Worm (Caenorhabditis elegans): Measurements from ENCODE around the gene tag-342.
A peak's percentile ranks its signal among the peaks of the same experiment; 100 is the strongest.

Gene tag-342

DNA sequence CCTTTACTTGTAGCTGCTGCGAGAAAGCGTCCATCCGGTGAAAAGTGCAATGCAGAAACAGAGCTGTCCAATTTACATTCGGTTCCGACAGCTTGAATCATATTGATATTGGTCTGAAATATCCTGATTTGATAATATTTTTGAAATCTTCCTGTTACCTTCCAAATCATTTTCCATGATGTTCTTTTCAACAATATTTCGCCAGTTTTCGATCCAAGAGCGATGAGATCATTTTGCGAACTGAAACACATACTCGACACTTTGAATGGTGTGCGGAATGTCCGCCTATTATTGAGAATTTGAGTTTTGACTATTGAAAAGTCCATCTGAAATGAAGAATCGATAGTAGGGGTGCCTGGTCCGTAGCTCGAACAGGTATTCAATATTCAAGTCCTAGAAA, 26.8 kb upstream of the tag-342 start, which contains the start of gene emb-30:
TSS of gene emb-30 (minus strand) at position 328 of the 400 bp plus-strand sequence.
- TF ChIP-seq hlh-1 (tag; optimal IDR thresholded peaks at IDR 0.05) (no peak), unc-62 (GFP tag; optimal IDR thresholded peaks at IDR 0.05) (no peak), lsy-2 (tag; optimal IDR thresholded peaks at IDR 0.05) (no peak), mab-5 (tag; optimal IDR thresholded peaks at IDR 0.05) (no peak), nhr-76 (tag; optimal IDR thresholded peaks at IDR 0.05) (no peak), nhr-28 (tag; optimal IDR thresholded peaks at IDR 0.05) (no peak), ztf-11 (tag; optimal IDR thresholded peaks at IDR 0.05) (no peak), sem-2 (GFP tag; optimal IDR thresholded peaks at IDR 0.05) (no peak), nhr-12 (tag; optimal IDR thresholded peaks at IDR 0.05) (no peak), mep-1 (tag; optimal IDR thresholded peaks at IDR 0.05) (no peak)

DNA sequence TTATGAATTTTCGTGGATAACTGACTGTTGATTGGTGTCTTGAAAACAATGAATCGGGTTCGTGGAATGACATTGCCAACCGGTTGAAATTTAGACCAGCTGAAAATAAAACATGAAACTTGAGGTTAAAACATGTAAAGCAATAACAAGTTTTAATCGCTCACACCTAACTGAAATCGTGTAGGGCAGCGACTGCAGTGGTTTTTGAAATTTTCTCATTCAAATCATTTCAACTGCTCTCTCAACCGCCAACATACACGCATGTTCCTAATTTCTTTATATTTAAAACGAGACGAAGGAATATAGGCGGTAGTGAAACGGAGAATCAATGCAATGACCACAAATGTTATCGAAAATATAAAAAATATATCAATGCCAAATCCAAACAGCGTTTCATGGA, 25.1 kb upstream of the tag-342 start:
- TF ChIP-seq lsy-2 (tag; optimal IDR thresholded peaks at IDR 0.05) (no peak), ceh-39 (tag; optimal IDR thresholded peaks at IDR 0.05) (no peak), mep-1 (tag; optimal IDR thresholded peaks at IDR 0.05) (no peak), nhr-237 (tag; optimal IDR thresholded peaks at IDR 0.05) (no peak), nhr-76 (tag; optimal IDR thresholded peaks at IDR 0.05) (no peak), mls-2 (tag; optimal IDR thresholded peaks at IDR 0.05) (no peak), ham-2 (GFP tag; optimal IDR thresholded peaks at IDR 0.05) (no peak), unc-39 (tag; optimal IDR thresholded peaks at IDR 0.05) (no peak), sem-2 (GFP tag; optimal IDR thresholded peaks at IDR 0.05) (no peak), ceh-83 (GFP tag; optimal IDR thresholded peaks at IDR 0.05) (no peak), ces-1 (GFP tag; optimal IDR thresholded peaks at IDR 0.05) (no peak), drap-1 (GFP tag; optimal IDR thresholded peaks at IDR 0.05) (no peak), bed-3 (GFP tag; optimal IDR thresholded peaks at IDR 0.05) (no peak), flh-1 (GFP tag; optimal IDR thresholded peaks at IDR 0.05) (no peak), M03D4.4 (tag; optimal IDR thresholded peaks at IDR 0.05) (no peak), zip-8 (tag; optimal IDR thresholded peaks at IDR 0.05) (no peak), hlh-1 (tag; optimal IDR thresholded peaks at IDR 0.05) (no peak), snpc-4 (tag; optimal IDR thresholded peaks at IDR 0.05) (no peak), elt-3 (tag; optimal IDR thresholded peaks at IDR 0.05) (no peak), unc-120 (tag; optimal IDR thresholded peaks at IDR 0.05; ENCODE audit: poor library complexity, severe bottlenecking) (no peak)

DNA sequence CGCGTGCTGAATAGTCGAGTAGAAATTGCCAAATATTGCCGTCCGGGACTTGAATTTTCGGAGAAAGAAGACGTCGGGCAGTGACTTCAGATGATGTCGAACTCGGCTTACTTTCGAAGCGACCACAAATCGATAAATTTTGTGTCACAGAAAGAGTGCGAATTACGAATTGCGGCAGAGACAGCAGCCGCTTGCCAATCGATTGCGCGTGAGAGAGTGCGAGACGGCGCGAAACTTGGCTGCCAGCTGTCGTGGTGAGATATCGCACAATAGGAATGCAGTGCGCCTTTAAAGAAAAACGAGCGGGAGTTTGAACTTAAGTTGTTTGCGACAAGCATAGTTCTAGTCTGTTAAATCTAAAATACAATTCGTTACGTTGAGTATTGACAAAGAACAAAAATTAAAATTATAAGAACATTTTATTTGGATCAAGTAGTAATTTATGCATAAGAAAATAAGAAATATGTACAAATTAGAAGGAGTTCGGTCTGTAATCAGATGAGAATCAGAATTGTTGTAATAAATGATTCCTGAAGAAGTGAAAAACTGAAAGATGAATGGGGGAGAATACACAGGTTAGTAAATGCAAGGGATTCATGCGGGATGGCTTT, 24.4 kb upstream of the tag-342 start, which contains the start of gene pir-2:
TSS of gene pir-2 (minus strand) at position 218 of the 611 bp plus-strand sequence.
- TF ChIP-seq elt-1 (tag; optimal IDR thresholded peaks at IDR 0.05; ENCODE audit: borderline replicate concordance, insufficient read depth) (no peak), nhr-76 (tag; optimal IDR thresholded peaks at IDR 0.05) (no peak), lin-32 (GFP tag; optimal IDR thresholded peaks at IDR 0.05) (peak; percentile 83), mls-2 (tag; optimal IDR thresholded peaks at IDR 0.05) (peak; percentile 66), unc-62 (GFP tag; optimal IDR thresholded peaks at IDR 0.05) (peak; percentile 74), drap-1 (GFP tag; optimal IDR thresholded peaks at IDR 0.05) (peak; percentile 32), elt-3 (tag; optimal IDR thresholded peaks at IDR 0.05) (peak; percentile 8), zip-8 (tag; optimal IDR thresholded peaks at IDR 0.05) (no peak), sptf-1 (tag; optimal IDR thresholded peaks at IDR 0.05) (peak; percentile 73), blmp-1 (tag; optimal IDR thresholded peaks at IDR 0.05) (no peak), ceh-39 (tag; optimal IDR thresholded peaks at IDR 0.05) (peak; percentile 93), ceh-83 (GFP tag; optimal IDR thresholded peaks at IDR 0.05) (peak; percentile 66), ceh-43 (GFP tag; optimal IDR thresholded peaks at IDR 0.05) (no peak), pha-4 (tag; optimal IDR thresholded peaks at IDR 0.05) (peak; percentile 83), unc-39 (tag; optimal IDR thresholded peaks at IDR 0.05) (no peak), nhr-237 (tag; optimal IDR thresholded peaks at IDR 0.05) (peak; percentile 65), nhr-2 (tag; optimal IDR thresholded peaks at IDR 0.05) (peak; percentile 12), cnd-1 (tag; optimal IDR thresholded peaks at IDR 0.05) (peak; percentile 94), sem-2 (GFP tag; optimal IDR thresholded peaks at IDR 0.05) (no peak), flh-1 (GFP tag; optimal IDR thresholded peaks at IDR 0.05) (no peak), ces-1 (GFP tag; optimal IDR thresholded peaks at IDR 0.05) (peak; percentile 84), snpc-4 (tag; optimal IDR thresholded peaks at IDR 0.05) (no peak), bed-3 (GFP tag; optimal IDR thresholded peaks at IDR 0.05) (no peak), ham-2 (GFP tag; optimal IDR thresholded peaks at IDR 0.05) (peak; percentile 69), lsy-2 (tag; optimal IDR thresholded peaks at IDR 0.05) (peak; percentile 85), nhr-28 (tag; optimal IDR thresholded peaks at IDR 0.05) (no peak), nhr-12 (tag; optimal IDR thresholded peaks at IDR 0.05) (no peak), mab-5 (tag; optimal IDR thresholded peaks at IDR 0.05) (no peak), ztf-11 (tag; optimal IDR thresholded peaks at IDR 0.05) (peak; percentile 63), hlh-1 (tag; optimal IDR thresholded peaks at IDR 0.05) (peak; percentile 98), tbx-8 (GFP tag; optimal IDR thresholded peaks at IDR 0.05) (no peak), lin-13 (tag; optimal IDR thresholded peaks at IDR 0.05) (peak; percentile 28), M03D4.4 (tag; optimal IDR thresholded peaks at IDR 0.05) (no peak), unc-120 (tag; optimal IDR thresholded peaks at IDR 0.05; ENCODE audit: poor library complexity, severe bottlenecking) (peak; percentile 82), mep-1 (tag; optimal IDR thresholded peaks at IDR 0.05) (peak; percentile 88)
